Fruit fly (Drosophila melanogaster) whole organism, pupa: ENCODE data around the gene slou.
A peak's percentile ranks its signal among the peaks of the same experiment; 100 is the strongest.

Source experiments
- CG10348 ChIP-seq: fragments of 200-800 bp; sonication (Bioruptor generic); IDR thresholded peaks from 2 replicates; pipeline ENCODE4 v1.3.6; 2022; ENCODE audit warnings: missing biosample characterization, missing genetic modification characterization
- CG12605 ChIP-seq: fragments of 200-800 bp; sonication (Bioruptor generic); IDR thresholded peaks from 2 replicates; pipeline ENCODE4 v1.3.6; 2022; ENCODE audit warnings: missing biosample characterization, missing genetic modification characterization
- CG13204 ChIP-seq: fragments of 200-800 bp; sonication (Bioruptor generic); optimal IDR thresholded peaks from 2 replicates; lab custom pipeline; 2018; ENCODE audit warnings: missing biosample characterization, mild to moderate bottlenecking, missing genetic modification characterization, moderate library complexity
- CG14655 ChIP-seq: fragments of 200-800 bp; sonication (Bioruptor generic); optimal IDR thresholded peaks from 3 replicates; lab custom pipeline; 2017; ENCODE audit warnings: mild to moderate bottlenecking, missing biosample characterization, missing genetic modification reagents, missing genetic modification characterization
- CG15710 ChIP-seq: fragments of 200-800 bp; sonication (Bioruptor generic); optimal IDR thresholded peaks from 2 replicates; lab custom pipeline; 2018; ENCODE audit warnings: missing biosample characterization, mild to moderate bottlenecking, missing genetic modification characterization, moderate library complexity
- CG17806 ChIP-seq: fragments of 200-800 bp; sonication (Bioruptor generic); optimal IDR thresholded peaks from 2 replicates; lab custom pipeline; 2018; ENCODE audit warnings: missing biosample characterization, mild to moderate bottlenecking, missing genetic modification characterization, moderate library complexity
- CG32121 ChIP-seq: fragments of 200-800 bp; sonication (Bioruptor generic); IDR thresholded peaks from 2 replicates; pipeline ENCODE4 v1.3.6; 2022; ENCODE audit warnings: missing biosample characterization, missing genetic modification characterization
- CG34367 ChIP-seq: fragments of 200-800 bp; sonication (Bioruptor generic); optimal IDR thresholded peaks from 2 replicates; lab custom pipeline; 2018; ENCODE audit warnings: missing biosample characterization, mild to moderate bottlenecking, missing genetic modification characterization
- CG4496 ChIP-seq: fragments of 200-800 bp; sonication (Bioruptor generic); IDR thresholded peaks from 3 replicates; pipeline ENCODE4 v1.3.6; 2022; ENCODE audit warnings: missing biosample characterization, missing genetic modification characterization
- CG8159 ChIP-seq: fragments of 200-800 bp; sonication (Bioruptor generic); optimal IDR thresholded peaks from 3 replicates; lab custom pipeline; 2018; ENCODE audit warnings: missing biosample characterization, mild to moderate bottlenecking, missing genetic modification characterization, moderate library complexity
- CG8301 ChIP-seq: fragments of 200-800 bp; sonication (Bioruptor generic); optimal IDR thresholded peaks from 2 replicates; lab custom pipeline; 2018; ENCODE audit warnings: missing biosample characterization, mild to moderate bottlenecking, missing genetic modification characterization
- CG9948 ChIP-seq: fragments of 200-800 bp; sonication (Bioruptor generic); optimal IDR thresholded peaks from 2 replicates; lab custom pipeline; 2018; ENCODE audit warnings: missing biosample characterization, mild to moderate bottlenecking, missing genetic modification characterization, moderate library complexity
- D1 ChIP-seq: fragments of 200-800 bp; sonication (Bioruptor generic); optimal IDR thresholded peaks from 2 replicates; lab custom pipeline; 2018; ENCODE audit warnings: missing biosample characterization, mild to moderate bottlenecking, missing genetic modification characterization, moderate library complexity
- EcR ChIP-seq: fragments of 200-800 bp; sonication (Bioruptor generic); optimal IDR thresholded peaks from 3 replicates; lab custom pipeline; 2019; ENCODE audit warnings: missing biosample characterization, missing genetic modification characterization, mild to moderate bottlenecking, moderate library complexity, missing genetic modification reagents
- Ets98B ChIP-seq: fragments of 200-800 bp; sonication (Bioruptor generic); IDR thresholded peaks from 2 replicates; pipeline ENCODE4 v1.3.6; 2022; ENCODE audit warnings: missing biosample characterization, missing genetic modification characterization
- Pif1A ChIP-seq: fragments of 200-800 bp; sonication (Bioruptor generic); optimal IDR thresholded peaks from 3 replicates; lab custom pipeline; 2016; ENCODE audit warnings: missing biosample characterization, missing genetic modification characterization
- Pif1B ChIP-seq: fragments of 200-800 bp; sonication (Bioruptor generic); optimal IDR thresholded peaks from 3 replicates; lab custom pipeline; 2016; ENCODE audit warnings: missing biosample characterization, missing genetic modification characterization
- Snoo ChIP-seq: fragments of 200-800 bp; sonication (Bioruptor generic); optimal IDR thresholded peaks from 3 replicates; lab custom pipeline; 2017; ENCODE audit warnings: missing biosample characterization, mild to moderate bottlenecking, missing genetic modification characterization, inconsistent platforms
- fd96Ca ChIP-seq: fragments of 200-800 bp; sonication (Bioruptor generic); IDR thresholded peaks from 3 replicates; pipeline ENCODE4 v1.3.6; 2022; ENCODE audit warnings: missing biosample characterization, missing genetic modification characterization
- gl ChIP-seq: fragments of 200-800 bp; sonication (Bioruptor generic); optimal IDR thresholded peaks from 2 replicates; lab custom pipeline; 2018; ENCODE audit warnings: missing biosample characterization, mild to moderate bottlenecking, missing genetic modification characterization
- rn ChIP-seq: fragments of 200-800 bp; sonication (Bioruptor generic); IDR thresholded peaks from 2 replicates; pipeline ENCODE4 v1.3.6; 2022; ENCODE audit warnings: missing biosample characterization, missing genetic modification characterization

Gene slou

dm6 chr3R:21524574-21524973 is 32.4 kb downstream of the slou start:
- TF ChIP-seq CG10348 (GFP tag; lab: Robert Waterston, UW) (no peak), D1 (tag; lab: Kevin White, UChicago) (no peak), fd96Ca (GFP tag; lab: Robert Waterston, UW) (no peak), CG8159 (tag; lab: Kevin White, UChicago) (no peak), CG8301 (tag; lab: Kevin White, UChicago) (no peak), CG34367 (tag; lab: Kevin White, UChicago) (no peak), Pif1A (no peak), CG14655 (GFP tag; lab: Kevin White, UChicago) (no peak)

dm6 chr3R:21521780-21522179 is 35.2 kb downstream of the slou start:
- TF ChIP-seq Pif1A (no peak), EcR (GFP tag; lab: Kevin White, UChicago) (no peak), CG9948 (tag; lab: Kevin White, UChicago) (no peak), CG10348 (GFP tag; lab: Robert Waterston, UW) (no peak), CG8301 (tag; lab: Kevin White, UChicago) (no peak), CG13204 (GFP tag; lab: Kevin White, UChicago) (no peak), Pif1B (GFP tag; lab: Kevin White, UChicago) (no peak), CG34367 (tag; lab: Kevin White, UChicago) (no peak), CG14655 (GFP tag; lab: Kevin White, UChicago) (no peak), Ets98B (GFP tag; lab: Robert Waterston, UW) (no peak), D1 (tag; lab: Kevin White, UChicago) (no peak), CG32121 (GFP tag; lab: Robert Waterston, UW) (no peak), CG8159 (tag; lab: Kevin White, UChicago) (no peak), CG15710 (tag; lab: Kevin White, UChicago) (no peak), CG12605 (GFP tag; lab: Robert Waterston, UW) (no peak), gl (tag; lab: Kevin White, UChicago) (no peak), CG17806 (tag; lab: Kevin White, UChicago) (no peak)

dm6 chr3R:21520756-21521155 is 36.2 kb downstream of the slou start, which contains the start of gene sp3:
Gene sp3, plus strand, starts transcription at chr3R:21520928.
- TF ChIP-seq CG8159 (tag; lab: Kevin White, UChicago) = no peak
- no peak for TF ChIP-seq CG13204 (GFP tag; lab: Kevin White, UChicago)
- no peak for TF ChIP-seq Pif1A
- TF ChIP-seq rn (GFP tag; lab: Robert Waterston, UW) = no peak
- TF ChIP-seq gl (tag; lab: Kevin White, UChicago) = no peak
- TF ChIP-seq CG15710 (tag; lab: Kevin White, UChicago) = no peak
- TF ChIP-seq CG8301 (tag; lab: Kevin White, UChicago) = no peak
- no peak for TF ChIP-seq CG10348 (GFP tag; lab: Robert Waterston, UW)
- TF ChIP-seq CG32121 (GFP tag; lab: Robert Waterston, UW) = no peak
- no peak for TF ChIP-seq CG34367 (tag; lab: Kevin White, UChicago)
- TF ChIP-seq Snoo (tag; lab: Kevin White, UChicago) = no peak
- TF ChIP-seq CG17806 (tag; lab: Kevin White, UChicago) = no peak
- no peak for TF ChIP-seq EcR (GFP tag; lab: Kevin White, UChicago)
- no peak for TF ChIP-seq D1 (tag; lab: Kevin White, UChicago)
- TF ChIP-seq CG14655 (GFP tag; lab: Kevin White, UChicago) = no peak

- TF ChIP-seq CG9948 (tag; lab: Kevin White, UChicago) = peak; percentile 65
- TF ChIP-seq CG8159 (tag; lab: Kevin White, UChicago) = peak; percentile 74
- TF ChIP-seq CG32121 (GFP tag; lab: Robert Waterston, UW) = 0 out of 2 replicates have a peak, but pooled peaks have one; percentile 81
- TF ChIP-seq EcR (GFP tag; lab: Kevin White, UChicago) = no peak
- peak; percentile 75 for TF ChIP-seq gl (tag; lab: Kevin White, UChicago)
- peak; percentile 47 for TF ChIP-seq D1 (tag; lab: Kevin White, UChicago)
- TF ChIP-seq CG15710 (tag; lab: Kevin White, UChicago) = peak; percentile 85
- TF ChIP-seq CG13204 (GFP tag; lab: Kevin White, UChicago) = no peak
- peak; percentile 80 for TF ChIP-seq Pif1B (GFP tag; lab: Kevin White, UChicago)
- no peak for TF ChIP-seq CG14655 (GFP tag; lab: Kevin White, UChicago)
- TF ChIP-seq Snoo (tag; lab: Kevin White, UChicago) = peak; percentile 96
- TF ChIP-seq fd96Ca (GFP tag; lab: Robert Waterston, UW) = peak; percentile 75
- peak; percentile 93 for TF ChIP-seq CG34367 (tag; lab: Kevin White, UChicago)
- TF ChIP-seq rn (GFP tag; lab: Robert Waterston, UW) = peak; percentile 94
- TF ChIP-seq Ets98B (GFP tag; lab: Robert Waterston, UW) = peak; percentile 83; the same call in 1 of the 2 replicates
- TF ChIP-seq CG4496 = peak; percentile 97; the same call in 2 of the 3 replicates
- TF ChIP-seq CG10348 (GFP tag; lab: Robert Waterston, UW) = 0 out of 2 replicates have a peak, but pooled peaks have one; percentile 22
- TF ChIP-seq CG8301 (tag; lab: Kevin White, UChicago) = no peak
- TF ChIP-seq CG12605 (GFP tag; lab: Robert Waterston, UW) = peak; percentile 54; the same call in 1 of the 2 replicates
- no peak for TF ChIP-seq CG17806 (tag; lab: Kevin White, UChicago)
Observed at dm6 chr3R:21520183-21520582, 36.8 kb downstream of the slou start.

dm6 chr3R:21510999-21511398 is 46.0 kb downstream of the slou start:
- TF ChIP-seq CG4496 (no peak), CG17806 (tag; lab: Kevin White, UChicago) (no peak), CG8301 (tag; lab: Kevin White, UChicago) (no peak), CG9948 (tag; lab: Kevin White, UChicago) (no peak), CG34367 (tag; lab: Kevin White, UChicago) (no peak), CG12605 (GFP tag; lab: Robert Waterston, UW) (no peak), CG15710 (tag; lab: Kevin White, UChicago) (no peak), Ets98B (GFP tag; lab: Robert Waterston, UW) (no peak), Snoo (tag; lab: Kevin White, UChicago) (no peak), EcR (GFP tag; lab: Kevin White, UChicago) (no peak), rn (GFP tag; lab: Robert Waterston, UW) (no peak)
